Fruit fly (Drosophila melanogaster) whole organism, embryonic: ENCODE results near the gene CG17207.
A peak's percentile ranks its signal among the peaks of the same experiment; 100 is the strongest.

Experiments used
- ATbp ChIP-seq: fragments of 200-800 bp; sonication (Bioruptor generic); optimal IDR thresholded peaks from 2 replicates; lab custom pipeline; 2017; ENCODE audit warnings: missing biosample characterization, mild to moderate bottlenecking, missing genetic modification characterization, missing genetic modification reagents
- Abd-B ChIP-seq: fragments of 200-800 bp; sonication (Bioruptor generic); optimal IDR thresholded peaks from 2 replicates; lab custom pipeline; 2018; ENCODE audit warnings: missing biosample characterization, mild to moderate bottlenecking, missing genetic modification characterization, moderate library complexity
- Asciz ChIP-seq: fragments of 200-800 bp; sonication (Bioruptor generic); optimal IDR thresholded peaks from 2 replicates; lab custom pipeline; 2017; ENCODE audit warnings: missing biosample characterization, mild to moderate bottlenecking, missing genetic modification characterization, missing genetic modification reagents
- Bdp1 ChIP-seq: fragments of 200-800 bp; sonication (Bioruptor generic); optimal IDR thresholded peaks from 3 replicates; lab custom pipeline; 2016; ENCODE audit warnings: missing biosample characterization, missing genetic modification characterization
- CG13287 ChIP-seq: fragments of 200-800 bp; sonication (Bioruptor generic); IDR thresholded peaks from 2 replicates; pipeline ENCODE4 v1.3.6; 2022; ENCODE audit warnings: missing biosample characterization, missing genetic modification characterization; ENCODE audit not compliant: partially characterized antibody
- CG14014 ChIP-seq: fragments of 200-800 bp; sonication (Bioruptor generic); IDR thresholded peaks from 2 replicates; pipeline ENCODE4 v1.3.6; 2022; ENCODE audit warnings: missing biosample characterization, missing genetic modification characterization
- CG15696 ChIP-seq: fragments of 200-800 bp; sonication (Bioruptor generic); optimal IDR thresholded peaks from 2 replicates; lab custom pipeline; 2019; ENCODE audit warnings: missing biosample characterization, mild to moderate bottlenecking, missing genetic modification characterization, moderate library complexity
- CG17568 ChIP-seq: fragments of 200-800 bp; sonication (Bioruptor generic); optimal IDR thresholded peaks from 2 replicates; lab custom pipeline; 2018; ENCODE audit warnings: missing biosample characterization, mild to moderate bottlenecking, missing genetic modification characterization, moderate library complexity
- CG1832 ChIP-seq: fragments of 200-800 bp; sonication (Bioruptor generic); optimal IDR thresholded peaks from 2 replicates; lab custom pipeline; 2017; ENCODE audit warnings: missing biosample characterization, mild to moderate bottlenecking, missing genetic modification characterization, inconsistent platforms
- CG2712 ChIP-seq: fragments of 200-800 bp; optimal IDR thresholded peaks from 3 replicates; lab custom pipeline; 2019; ENCODE audit warnings: missing biosample characterization, mild to moderate bottlenecking, missing genetic modification characterization, moderate library complexity
- CG3065 ChIP-seq: fragments of 200-800 bp; sonication (Bioruptor generic); optimal IDR thresholded peaks from 2 replicates; lab custom pipeline; 2016; ENCODE audit warnings: missing biosample characterization, missing genetic modification characterization
- CG3281 ChIP-seq: fragments of 200-800 bp; sonication (Bioruptor generic); optimal IDR thresholded peaks from 3 replicates; lab custom pipeline; 2017; ENCODE audit warnings: missing biosample characterization, mild to moderate bottlenecking, missing genetic modification characterization
- CG34224 ChIP-seq: fragments of 200-800 bp; sonication (Bioruptor generic); IDR thresholded peaks from 3 replicates; pipeline ENCODE4 v1.3.6; 2022; ENCODE audit warnings: missing biosample characterization, missing genetic modification characterization; ENCODE audit not compliant: partially characterized antibody
- CG4282 ChIP-seq: fragments of 200-800 bp; sonication (Bioruptor generic); optimal IDR thresholded peaks from 2 replicates; lab custom pipeline; 2016; ENCODE audit warnings: missing biosample characterization, missing genetic modification characterization
- CG4820 ChIP-seq: fragments of 200-800 bp; sonication (Bioruptor generic); optimal IDR thresholded peaks from 3 replicates; lab custom pipeline; 2016; ENCODE audit warnings: missing biosample characterization, missing genetic modification characterization
- CG7987 ChIP-seq: fragments of 200-800 bp; sonication (Bioruptor generic); optimal IDR thresholded peaks from 2 replicates; lab custom pipeline; 2018; ENCODE audit warnings: missing biosample characterization, mild to moderate bottlenecking, missing genetic modification characterization, moderate library complexity
- CG8290 ChIP-seq, 3 experiments: fragments of 200-800 bp; sonication (Bioruptor generic); optimal IDR thresholded peaks; 2 replicates each; lab custom pipeline; 2016 to 2019; ENCODE audit warnings: missing biosample characterization in 3 of 3, missing genetic modification characterization in 3 of 3, mild to moderate bottlenecking in 2 of 3, moderate library complexity in 1 of 3
- CG9817 ChIP-seq: fragments of 200-800 bp; sonication (Bioruptor generic); optimal IDR thresholded peaks from 2 replicates; lab custom pipeline; 2018; ENCODE audit warnings: missing biosample characterization, mild to moderate bottlenecking, missing genetic modification characterization, moderate library complexity
- CG9932 ChIP-seq: fragments of 200-800 bp; sonication (Bioruptor generic); IDR thresholded peaks from 2 replicates; pipeline ENCODE4 v1.3.6; 2022; ENCODE audit warnings: missing biosample characterization, missing genetic modification characterization
- D19A ChIP-seq: fragments of 200-800 bp; optimal IDR thresholded peaks from 3 replicates; lab custom pipeline; 2019; ENCODE audit warnings: missing biosample characterization, mild to moderate bottlenecking, missing genetic modification characterization, moderate library complexity
- Dbx ChIP-seq: fragments of 200-800 bp; sonication (Bioruptor generic); IDR thresholded peaks from 3 replicates; pipeline ENCODE4 v1.3.6; 2022; ENCODE audit warnings: missing biosample characterization, missing genetic modification characterization
- Dll ChIP-seq: fragments of 200-800 bp; sonication (Bioruptor generic); IDR thresholded peaks from 4 replicates; pipeline ENCODE4 v1.3.6; 2022; ENCODE audit warnings: missing biosample characterization, missing genetic modification characterization; ENCODE audit not compliant: partially characterized antibody
- Ets97D ChIP-seq: fragments of 200-800 bp; sonication (Bioruptor generic); optimal IDR thresholded peaks from 3 replicates; lab custom pipeline; 2016; ENCODE audit warnings: missing biosample characterization, missing genetic modification characterization
- Gsc ChIP-seq: fragments of 200-800 bp; sonication (Bioruptor generic); IDR thresholded peaks from 2 replicates; pipeline ENCODE4 v1.3.6; 2022; ENCODE audit warnings: missing biosample characterization, missing genetic modification characterization
- Hmx ChIP-seq: fragments of 200-800 bp; sonication (Bioruptor generic); optimal IDR thresholded peaks from 2 replicates; lab custom pipeline; 2016; ENCODE audit warnings: missing biosample characterization, missing genetic modification characterization
- Hr78 ChIP-seq, 2 experiments: fragments of 200-800 bp in 1 of 2; fragments of >200 bp in 1 of 2; sonication (Bioruptor generic) in 1 of 2; optimal IDR thresholded peaks; 2 replicates each; lab custom pipeline; 2017 to 2019; ENCODE audit warnings: missing biosample characterization in 2 of 2, missing genetic modification characterization in 2 of 2, mild to moderate bottlenecking in 1 of 2, moderate library complexity in 1 of 2
- Hsf ChIP-seq: fragments of 200-800 bp; sonication (Bioruptor generic); optimal IDR thresholded peaks from 3 replicates; lab custom pipeline; 2016; ENCODE audit warnings: missing biosample characterization, missing genetic modification characterization
- Lhr ChIP-seq: fragments of 200-800 bp; sonication (Bioruptor generic); optimal IDR thresholded peaks from 3 replicates; lab custom pipeline; 2017; ENCODE audit warnings: mild to moderate bottlenecking, missing biosample characterization, missing genetic modification reagents, missing genetic modification characterization
- Neu2 ChIP-seq: fragments of 200-800 bp; sonication (Bioruptor generic); optimal IDR thresholded peaks from 3 replicates; lab custom pipeline; 2016; ENCODE audit warnings: missing biosample characterization, missing genetic modification characterization, borderline replicate concordance
- NfI ChIP-seq: fragments of 200-800 bp; sonication (Bioruptor generic); optimal IDR thresholded peaks from 3 replicates; lab custom pipeline; 2018; ENCODE audit warnings: missing biosample characterization, mild to moderate bottlenecking, missing genetic modification characterization, moderate library complexity
- Sin3A ChIP-seq: fragments of >200 bp; optimal IDR thresholded peaks from 2 replicates; lab custom pipeline; 2018
- btn ChIP-seq: fragments of 200-800 bp; sonication (Bioruptor generic); optimal IDR thresholded peaks from 2 replicates; lab custom pipeline; 2016; ENCODE audit warnings: missing biosample characterization, missing genetic modification characterization
- cwo ChIP-seq: fragments of 200-800 bp; sonication (Bioruptor generic); optimal IDR thresholded peaks from 3 replicates; lab custom pipeline; 2017; ENCODE audit warnings: missing biosample characterization, missing genetic modification characterization, mild to moderate bottlenecking, moderate library complexity, missing genetic modification reagents
- dan ChIP-seq: fragments of 200-800 bp; sonication (Bioruptor generic); IDR thresholded peaks from 2 replicates; pipeline ENCODE4 v1.3.6; 2022; ENCODE audit warnings: missing biosample characterization, missing genetic modification characterization
- en ChIP-seq: fragments of 200-800 bp; sonication (Bioruptor generic); optimal IDR thresholded peaks from 2 replicates; lab custom pipeline; 2016; ENCODE audit warnings: missing biosample characterization, missing genetic modification characterization
- exex ChIP-seq: fragments of 200-800 bp; sonication (Bioruptor generic); optimal IDR thresholded peaks from 4 replicates; lab custom pipeline; 2018; ENCODE audit warnings: missing biosample characterization, mild to moderate bottlenecking, missing genetic modification characterization, moderate library complexity
- fd64A ChIP-seq: fragments of 200-800 bp; sonication (Bioruptor generic); optimal IDR thresholded peaks from 3 replicates; lab custom pipeline; 2018; ENCODE audit warnings: missing biosample characterization, mild to moderate bottlenecking, missing genetic modification characterization
- gce ChIP-seq: fragments of 200-800 bp; sonication (Bioruptor generic); IDR thresholded peaks from 3 replicates; pipeline ENCODE4 v1.3.6; 2022; ENCODE audit warnings: missing biosample characterization, missing genetic modification characterization
- hb ChIP-seq: fragments of 200-800 bp; sonication (Bioruptor generic); IDR thresholded peaks from 3 replicates; pipeline ENCODE4 v1.3.6; 2022; ENCODE audit warnings: missing biosample characterization, missing genetic modification characterization; ENCODE audit not compliant: partially characterized antibody
- hbn ChIP-seq: fragments of 200-800 bp; sonication (Bioruptor generic); IDR thresholded peaks from 2 replicates; pipeline ENCODE4 v1.3.6; 2022; ENCODE audit warnings: missing biosample characterization, missing genetic modification characterization; ENCODE audit not compliant: partially characterized antibody
- knrl ChIP-seq: fragments of 200-800 bp; sonication (Bioruptor generic); IDR thresholded peaks from 3 replicates; pipeline ENCODE4 v1.3.6; 2022; ENCODE audit warnings: missing biosample characterization, missing genetic modification characterization; ENCODE audit not compliant: partially characterized antibody
- lab ChIP-seq: fragments of 200-800 bp; sonication (Bioruptor generic); optimal IDR thresholded peaks from 3 replicates; lab custom pipeline; 2017; ENCODE audit warnings: missing biosample characterization, missing genetic modification characterization, mild to moderate bottlenecking, moderate library complexity, missing genetic modification reagents
- repo ChIP-seq: fragments of 200-800 bp; sonication (Bioruptor generic); optimal IDR thresholded peaks from 2 replicates; lab custom pipeline; 2016; ENCODE audit warnings: missing biosample characterization, missing genetic modification characterization
- ro ChIP-seq: fragments of 200-800 bp; sonication (Bioruptor generic); IDR thresholded peaks from 2 replicates; pipeline ENCODE4 v1.3.6; 2022; ENCODE audit warnings: missing biosample characterization, missing genetic modification characterization
- sd ChIP-seq: fragments of 200-800 bp; sonication (Bioruptor generic); optimal IDR thresholded peaks from 3 replicates; lab custom pipeline; 2018; ENCODE audit warnings: missing biosample characterization, mild to moderate bottlenecking, missing genetic modification characterization, moderate library complexity
- sna ChIP-seq: fragments of 200-800 bp; sonication (Bioruptor generic); IDR thresholded peaks from 2 replicates; pipeline ENCODE4 v1.3.6; 2022; ENCODE audit warnings: missing biosample characterization, missing genetic modification characterization; ENCODE audit not compliant: partially characterized antibody
- stwl ChIP-seq: fragments of 200-800 bp; sonication (Bioruptor generic); optimal IDR thresholded peaks from 3 replicates; lab custom pipeline; 2018; ENCODE audit warnings: missing biosample characterization, mild to moderate bottlenecking, missing genetic modification characterization, moderate library complexity
- trem ChIP-seq: fragments of 200-800 bp; optimal IDR thresholded peaks from 3 replicates; lab custom pipeline; 2019; ENCODE audit warnings: missing biosample characterization, mild to moderate bottlenecking, missing genetic modification characterization, moderate library complexity
- zfh1 ChIP-seq: fragments of 200-800 bp; sonication (Bioruptor generic); IDR thresholded peaks from 3 replicates; pipeline ENCODE4 v1.3.6; 2022; ENCODE audit warnings: missing biosample characterization, missing genetic modification characterization

CG17207 gene

dm6 chr3R:12456370-12456940 is 17.5 kb upstream of the CG17207 start, which contains the start of gene trus (continued):
- TF ChIP-seq sna (GFP tag; lab: Robert Waterston, UW) (peak; percentile 77), CG3065 (GFP tag; lab: Kevin White, UChicago) (no peak), CG14014 (GFP tag; lab: Robert Waterston, UW) (no peak), CG9817 (no peak), CG7987 (GFP tag; lab: Kevin White, UChicago) (no peak), dan (GFP tag; lab: Robert Waterston, UW) (no peak), Hmx (GFP tag; lab: Kevin White, UChicago) (no peak), sd (tag; lab: Kevin White, UChicago) (no peak), repo (GFP tag; lab: Kevin White, UChicago) (no peak), CG2712 (no peak), en (no peak), Lhr (no peak), ro (GFP tag; lab: Robert Waterston, UW) (no peak), CG9932 (no peak), NfI (GFP tag; lab: Kevin White, UChicago) (no peak), CG15696 (tag; lab: Kevin White, UChicago) (no peak), Hr78 (GFP tag; optimal IDR thresholded peaks at IDR 0.05; lab: Kevin White, UChicago) (no peak), lab (GFP tag; lab: Kevin White, UChicago) (no peak), trem (peak; percentile 39), Gsc (GFP tag; lab: Robert Waterston, UW) (no peak), Sin3A (lab: Kevin White, UChicago) (no peak), exex (tag; lab: Kevin White, UChicago) (no peak), Abd-B (no peak), CG1832 (no peak), D19A (peak; percentile 54), CG3281 (no peak), Dll (peak; percentile 92), Bdp1 (no peak), Hsf (GFP tag; lab: Kevin White, UChicago) (no peak), hb (GFP tag; lab: Robert Waterston, UW) (peak; percentile 70; the same call in 2 of the 3 replicates), CG8290 (GFP tag; optimal IDR thresholded peaks at IDR 0.05; lab: Kevin White, UChicago) (no peak), CG8290 (tag; optimal IDR thresholded peaks at IDR 0.05; lab: Kevin White, UChicago) (no peak), zfh1 (GFP tag; lab: Robert Waterston, UW) (no peak), gce (GFP tag; lab: Robert Waterston, UW) (no peak), CG13287 (GFP tag; lab: Robert Waterston, UW) (peak; percentile 95), Neu2 (GFP tag; lab: Kevin White, UChicago) (no peak), cwo (no peak), btn (no peak), CG34224 (peak; percentile 92), Asciz (GFP tag; lab: Kevin White, UChicago) (no peak), knrl (GFP tag; lab: Robert Waterston, UW) (peak; percentile 77; the same call in 2 of the 3 replicates), ATbp (GFP tag; lab: Kevin White, UChicago) (no peak), CG17568 (GFP tag; lab: Kevin White, UChicago) (no peak), CG4820 (GFP tag; lab: Kevin White, UChicago) (no peak), Dbx (GFP tag; lab: Robert Waterston, UW) (no peak), CG4282 (GFP tag; lab: Kevin White, UChicago) (no peak), fd64A (GFP tag; lab: Kevin White, UChicago) (no peak), stwl (peak; percentile 74), Ets97D (peak; percentile 4), hbn (peak; percentile 91)
